Worm (Caenorhabditis elegans) whole organism, L4 larva: ENCODE results near the gene ghi-1.
A peak's percentile ranks its signal among the peaks of the same experiment; 100 is the strongest.

Experiments
- D1046.2 ChIP-seq: fragments of 200-800 bp; sonication (Bioruptor generic); IDR thresholded peaks from 2 replicates; pipeline ENCODE4 v1.3.6; 2022; ENCODE audit warnings: missing genetic modification characterization, missing compliant biosample characterization
- F10B5.3 ChIP-seq: sonication (generic microtip); optimal IDR thresholded peaks from 2 replicates; lab custom pipeline; 2016; ENCODE audit warnings: mild to moderate bottlenecking, missing genetic modification characterization, missing compliant biosample characterization
- F37D6.2 ChIP-seq: sonication (generic microtip); optimal IDR thresholded peaks from 2 replicates; lab custom pipeline; 2016; ENCODE audit warnings: mild to moderate bottlenecking, missing genetic modification characterization, missing compliant biosample characterization
- ZK337.2 ChIP-seq: fragments of 200-800 bp; sonication (Bioruptor generic); IDR thresholded peaks from 2 replicates; pipeline ENCODE4 v1.3.6; 2022; ENCODE audit warnings: missing genetic modification reagents, missing genetic modification characterization, missing compliant biosample characterization
- ZK546.5 ChIP-seq, 2 experiments: sonication (generic microtip); optimal IDR thresholded peaks; 2 replicates each; lab custom pipeline; 2017; ENCODE audit warnings: missing biosample characterization in 2 of 2, missing genetic modification characterization in 2 of 2
- aly-2 ChIP-seq: sonication (generic microtip); optimal IDR thresholded peaks from 2 replicates; lab custom pipeline; 2018; ENCODE audit warnings: missing biosample characterization, missing genetic modification characterization
- ama-1 ChIP-seq: fragments of 150-350 bp; optimal IDR thresholded peaks from 2 replicates; lab custom pipeline; 2014; ENCODE audit warnings: inconsistent platforms, mixed read lengths
- arid-1 ChIP-seq: fragments of 200-800 bp; sonication (Bioruptor generic); conservative IDR thresholded peaks from 2 replicates; pipeline ENCODE4 v1.3.6; 2022; ENCODE audit warnings: missing genetic modification reagents, missing genetic modification characterization, missing compliant biosample characterization
- attf-4 ChIP-seq: sonication (generic microtip); optimal IDR thresholded peaks from 3 replicates; lab custom pipeline; 2017; ENCODE audit warnings: missing biosample characterization, missing genetic modification characterization
- ceh-20 ChIP-seq: fragments of 200-800 bp; sonication (Bioruptor generic); IDR thresholded peaks from 2 replicates; pipeline ENCODE4 v1.3.6; 2022; ENCODE audit warnings: missing genetic modification reagents, missing genetic modification characterization, missing compliant biosample characterization
- ceh-28 ChIP-seq: fragments of 150-350 bp; optimal IDR thresholded peaks from 2 replicates; lab custom pipeline; 2014; ENCODE audit warnings: missing biosample characterization, missing genetic modification reagents, missing genetic modification characterization
- ceh-62 ChIP-seq: sonication (generic microtip); optimal IDR thresholded peaks from 2 replicates; lab custom pipeline; 2017; ENCODE audit warnings: missing biosample characterization, missing genetic modification characterization
- ceh-82 ChIP-seq: sonication (generic microtip); optimal IDR thresholded peaks from 2 replicates; lab custom pipeline; 2017; ENCODE audit warnings: missing biosample characterization, missing genetic modification characterization
- ces-1 ChIP-seq: fragments of 150-350 bp; sonication (generic microtip); optimal IDR thresholded peaks from 4 replicates; lab custom pipeline; 2014; ENCODE audit warnings: missing biosample characterization, missing genetic modification reagents, missing genetic modification characterization
- daf-12 ChIP-seq: fragments of 150-350 bp; optimal IDR thresholded peaks from 2 replicates; lab custom pipeline; 2014; ENCODE audit warnings: missing biosample characterization, missing genetic modification reagents, missing genetic modification characterization
- daf-19 ChIP-seq: fragments of 200-800 bp; sonication (Bioruptor generic); conservative IDR thresholded peaks from 2 replicates; pipeline ENCODE4 v1.3.6; 2022; ENCODE audit warnings: missing genetic modification characterization, missing compliant biosample characterization
- dmd-6 ChIP-seq: fragments of 200-800 bp; sonication (Bioruptor generic); IDR thresholded peaks from 2 replicates; pipeline ENCODE4 v1.3.6; 2022; ENCODE audit warnings: missing genetic modification reagents, missing genetic modification characterization, missing compliant biosample characterization
- dmd-8 ChIP-seq: fragments of 200-800 bp; sonication (Bioruptor generic); IDR thresholded peaks from 2 replicates; pipeline ENCODE4 v1.3.6; 2022; ENCODE audit warnings: missing genetic modification characterization, missing compliant biosample characterization
- dmd-9 ChIP-seq: fragments of 200-800 bp; sonication (Bioruptor generic); IDR thresholded peaks from 2 replicates; pipeline ENCODE4 v1.3.6; 2022; ENCODE audit warnings: missing genetic modification reagents, missing genetic modification characterization, missing compliant biosample characterization
- duxl-1 ChIP-seq: sonication (generic microtip); optimal IDR thresholded peaks from 2 replicates; lab custom pipeline; 2016; ENCODE audit warnings: mild to moderate bottlenecking, missing genetic modification characterization, moderate library complexity, missing compliant biosample characterization; ENCODE audit not compliant: poor library complexity
- egl-27 ChIP-seq: sonication (generic microtip); optimal IDR thresholded peaks from 3 replicates; lab custom pipeline; 2017; ENCODE audit warnings: missing biosample characterization, missing genetic modification reagents, missing genetic modification characterization
- fos-1 ChIP-seq: fragments of 150-350 bp; optimal IDR thresholded peaks from 2 replicates; lab custom pipeline; 2014; ENCODE audit warnings: missing biosample characterization, missing genetic modification characterization
- hlh-11 ChIP-seq: fragments of 200-800 bp; sonication (Bioruptor generic); optimal IDR thresholded peaks from 2 replicates; lab custom pipeline; 2018; ENCODE audit warnings: mild to moderate bottlenecking, missing genetic modification characterization, missing compliant biosample characterization
- hlh-30 ChIP-seq: sonication (generic microtip); optimal IDR thresholded peaks from 2 replicates; lab custom pipeline; 2017; ENCODE audit warnings: antibody characterized with exemption, mild to moderate bottlenecking, missing genetic modification characterization, missing compliant biosample characterization; ENCODE audit not compliant: insufficient read depth
- hmg-1.1 ChIP-seq: fragments of 200-800 bp; sonication (Bioruptor generic); IDR thresholded peaks from 2 replicates; pipeline ENCODE4 v1.3.6; 2022; ENCODE audit warnings: missing genetic modification reagents, missing genetic modification characterization, missing compliant biosample characterization
- lim-7 ChIP-seq: fragments of 200-800 bp; sonication (Bioruptor generic); IDR thresholded peaks from 2 replicates; pipeline ENCODE4 v1.3.6; 2022; ENCODE audit warnings: missing genetic modification characterization, missing compliant biosample characterization
- lin-1 ChIP-seq: fragments of 200-800 bp; sonication (Bioruptor generic); IDR thresholded peaks from 2 replicates; pipeline ENCODE4 v1.3.6; 2022; ENCODE audit warnings: missing genetic modification reagents, missing genetic modification characterization, missing compliant biosample characterization
- lir-3 ChIP-seq: sonication (generic microtip); optimal IDR thresholded peaks from 2 replicates; lab custom pipeline; 2016; ENCODE audit warnings: mild to moderate bottlenecking, missing genetic modification characterization, missing compliant biosample characterization
- mdl-1 ChIP-seq, 2 experiments: fragments of 150-350 bp in 1 of 2; sonication (generic microtip) in 1 of 2; optimal IDR thresholded peaks; 2 replicates each; lab custom pipeline; 2014 to 2017; ENCODE audit warnings: missing biosample characterization in 2 of 2, missing genetic modification characterization in 2 of 2
- mes-2 ChIP-seq: sonication (generic microtip); optimal IDR thresholded peaks from 2 replicates; lab custom pipeline; 2016; ENCODE audit warnings: missing genotype, mild to moderate bottlenecking, missing genetic modification characterization, missing compliant biosample characterization; ENCODE audit not compliant: poor library complexity, severe bottlenecking
- mxl-2 ChIP-seq: fragments of 200-800 bp; sonication (Bioruptor generic); conservative IDR thresholded peaks from 2 replicates; pipeline ENCODE4 v1.3.6; 2022; ENCODE audit warnings: missing genetic modification reagents, missing genetic modification characterization, missing compliant biosample characterization
- mxl-3 ChIP-seq: fragments of 200-800 bp; sonication (Bioruptor generic); optimal IDR thresholded peaks from 2 replicates; lab custom pipeline; 2018; ENCODE audit warnings: mild to moderate bottlenecking, missing genetic modification characterization, missing compliant biosample characterization
- nhr-10 ChIP-seq: fragments of 150-350 bp; optimal IDR thresholded peaks from 2 replicates; lab custom pipeline; 2014; ENCODE audit warnings: missing biosample characterization, missing genetic modification characterization
- nhr-237 ChIP-seq: sonication (generic microtip); optimal IDR thresholded peaks from 2 replicates; lab custom pipeline; 2017; ENCODE audit warnings: missing biosample characterization, missing genetic modification characterization
- nhr-77 ChIP-seq: fragments of 150-350 bp; optimal IDR thresholded peaks from 2 replicates; lab custom pipeline; 2014; ENCODE audit warnings: missing biosample characterization, missing genetic modification characterization
- pqm-1 ChIP-seq: sonication (generic microtip); optimal IDR thresholded peaks from 2 replicates; lab custom pipeline; 2017; ENCODE audit warnings: missing biosample characterization, missing genetic modification characterization
- saeg-2 ChIP-seq: fragments of 200-800 bp; sonication (Bioruptor generic); IDR thresholded peaks from 2 replicates; pipeline ENCODE4 v1.3.6; 2022; ENCODE audit warnings: missing genetic modification reagents, missing genetic modification characterization, missing compliant biosample characterization
- sdz-12 ChIP-seq: fragments of 200-800 bp; sonication (Bioruptor generic); optimal IDR thresholded peaks from 2 replicates; lab custom pipeline; 2018; ENCODE audit warnings: mild to moderate bottlenecking, missing genetic modification characterization, missing compliant biosample characterization
- snpc-1.2 ChIP-seq: fragments of 200-800 bp; sonication (Bioruptor generic); IDR thresholded peaks from 2 replicates; pipeline ENCODE4 v1.3.6; 2022; ENCODE audit warnings: missing genetic modification reagents, missing genetic modification characterization, missing compliant biosample characterization
- spr-1 ChIP-seq: sonication (generic microtip); optimal IDR thresholded peaks from 2 replicates; lab custom pipeline; 2016; ENCODE audit warnings: mild to moderate bottlenecking, missing genetic modification characterization, missing compliant biosample characterization
- spr-3 ChIP-seq: fragments of 200-800 bp; sonication (Bioruptor generic); optimal IDR thresholded peaks from 2 replicates; lab custom pipeline; 2018; ENCODE audit warnings: mild to moderate bottlenecking, missing genetic modification characterization, missing compliant biosample characterization
- tag-97 ChIP-seq: fragments of 200-800 bp; sonication (Bioruptor generic); IDR thresholded peaks from 2 replicates; pipeline ENCODE4 v1.3.6; 2022; ENCODE audit warnings: missing genetic modification characterization, missing compliant biosample characterization
- unc-130 ChIP-seq: sonication (generic microtip); optimal IDR thresholded peaks from 2 replicates; lab custom pipeline; 2016; ENCODE audit warnings: missing genetic modification reagents, missing genetic modification characterization, missing compliant biosample characterization
- unc-62 ChIP-seq, 3 experiments: fragments of 150-350 bp in 1 of 3; sonication (generic microtip); optimal IDR thresholded peaks in 2 of 3; peaks in 1 of 3; 1 replicate in 1 of 3; 2 replicates in 2 of 3; lab custom pipeline; 2014 to 2017; ENCODE audit warnings: missing biosample characterization in 3 of 3, missing genetic modification characterization in 3 of 3, missing genetic modification reagents in 3 of 3, missing genotype in 1 of 3
- vab-7 ChIP-seq: fragments of 200-800 bp; sonication (Bioruptor generic); IDR thresholded peaks from 2 replicates; pipeline ENCODE4 v1.3.6; 2022; ENCODE audit warnings: missing genetic modification reagents, missing genetic modification characterization, missing compliant biosample characterization
- zip-11 ChIP-seq: fragments of 200-800 bp; sonication (Bioruptor generic); IDR thresholded peaks from 2 replicates; pipeline ENCODE4 v1.3.6; 2022; ENCODE audit warnings: missing genetic modification characterization, missing compliant biosample characterization
- zip-2 ChIP-seq: fragments of 150-350 bp; optimal IDR thresholded peaks from 2 replicates; lab custom pipeline; 2014; ENCODE audit warnings: missing biosample characterization, missing genetic modification characterization
- ztf-7 ChIP-seq: fragments of 150-350 bp; optimal IDR thresholded peaks from 2 replicates; lab custom pipeline; 2014; ENCODE audit warnings: missing biosample characterization, missing genetic modification characterization

Gene ghi-1

ce11 chrII:11635745-11636161 lies 10.8 kb upstream of the ghi-1 start (continued):
- TF ChIP-seq snpc-1.2 (0 out of 2 replicates have a peak, but pooled peaks have one; percentile 28), F10B5.3 (no peak), ceh-20 (GFP tag; lab: Robert Waterston, UW) (0 out of 2 replicates have a peak, but pooled peaks have one; percentile 6), mxl-2 (GFP tag; lab: Robert Waterston, UW) (0 out of 2 replicates have a peak, but pooled peaks have one; percentile 57), pqm-1 (tag; lab: Kevin White, UChicago) (peak; percentile 25), ces-1 (GFP tag; lab: Kevin White, UChicago) (peak; percentile 14), dmd-8 (GFP tag; lab: Robert Waterston, UW) (no peak), sdz-12 (GFP tag; lab: Kevin White, UChicago) (no peak), ZK546.5 (tag; optimal IDR thresholded peaks at IDR 0.05; lab: Kevin White, UChicago) (no peak), ceh-82 (tag; lab: Kevin White, UChicago) (no peak), ama-1 (lab: Kevin White, UChicago) (peak; percentile 88), zip-11 (GFP tag; lab: Robert Waterston, UW) (no peak), dmd-9 (GFP tag; lab: Robert Waterston, UW) (peak; percentile 60; the same call in 1 of the 2 replicates), unc-130 (GFP tag; lab: Kevin White, UChicago) (no peak), fos-1 (tag; lab: Kevin White, UChicago) (peak; percentile 64), zip-2 (tag; lab: Kevin White, UChicago) (no peak), nhr-10 (tag; lab: Kevin White, UChicago) (peak; percentile 25), lim-7 (GFP tag; lab: Robert Waterston, UW) (0 out of 2 replicates have a peak, but pooled peaks have one; percentile 4), saeg-2 (GFP tag; lab: Robert Waterston, UW) (peak; percentile 45; the same call in 1 of the 2 replicates), dmd-6 (GFP tag; lab: Robert Waterston, UW) (peak; percentile 85), mxl-3 (GFP tag; lab: Kevin White, UChicago) (peak; percentile 78), D1046.2 (GFP tag; lab: Robert Waterston, UW) (no peak), nhr-237 (peak; percentile 9), ceh-28 (tag; lab: Kevin White, UChicago) (peak; percentile 72), lir-3 (tag; lab: Kevin White, UChicago) (no peak), nhr-77 (tag; lab: Kevin White, UChicago) (peak; percentile 90)
- TF ChIP-seq, all 104 proteins: peak for 54

DNA sequence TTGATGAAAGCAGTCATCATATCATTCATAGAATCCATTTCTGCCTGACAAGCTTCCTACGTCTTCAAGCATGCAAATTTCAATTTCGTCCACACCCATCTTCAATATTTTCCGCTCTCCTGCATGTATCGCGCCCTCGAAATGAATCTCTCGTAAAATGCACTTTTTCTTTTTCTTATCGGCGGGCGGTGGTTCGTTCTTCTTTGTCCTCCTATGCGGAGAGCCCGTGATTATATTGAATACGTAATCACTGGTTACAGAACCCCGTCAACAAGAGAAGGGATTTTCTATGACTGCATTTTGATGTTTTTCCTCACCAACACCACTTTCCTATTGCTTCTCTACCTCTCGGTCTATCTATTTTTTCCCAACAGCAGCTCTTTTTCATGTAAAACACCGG lies 9.9 kb upstream of the ghi-1 start:
- TF ChIP-seq mes-2 (peak; percentile 24), spr-3 (GFP tag; lab: Kevin White, UChicago) (no peak), ceh-82 (tag; lab: Kevin White, UChicago) (no peak), lin-1 (GFP tag; lab: Robert Waterston, UW) (no peak), unc-130 (GFP tag; lab: Kevin White, UChicago) (no peak), F37D6.2 (tag; lab: Kevin White, UChicago) (no peak), hmg-1.1 (GFP tag; lab: Robert Waterston, UW) (no peak), ama-1 (lab: Kevin White, UChicago) (peak; percentile 46), tag-97 (no peak), arid-1 (GFP tag; lab: Robert Waterston, UW) (no peak; the same call in 1 of the 2 replicates), saeg-2 (GFP tag; lab: Robert Waterston, UW) (no peak), egl-27 (no peak), mdl-1 (tag; optimal IDR thresholded peaks at IDR 0.05; lab: Kevin White, UChicago) (no peak), ZK337.2 (GFP tag; lab: Robert Waterston, UW) (no peak), nhr-77 (tag; lab: Kevin White, UChicago) (no peak), ces-1 (GFP tag; lab: Kevin White, UChicago) (no peak), daf-12 (tag; lab: Kevin White, UChicago) (no peak), fos-1 (tag; lab: Kevin White, UChicago) (no peak), ztf-7 (tag; lab: Kevin White, UChicago) (no peak), hlh-11 (tag; lab: Kevin White, UChicago) (peak; percentile 36), dmd-6 (GFP tag; lab: Robert Waterston, UW) (no peak), lir-3 (tag; lab: Kevin White, UChicago) (no peak), vab-7 (GFP tag; lab: Robert Waterston, UW) (no peak), unc-62 (GFP tag; optimal IDR thresholded peaks at IDR 0.05 in 1 of 2; lab: Kevin White, UChicago) (peak in 1 of 2 experiments; percentile 25), unc-62 (tag; optimal IDR thresholded peaks at IDR 0.05; lab: Kevin White, UChicago) (no peak), ceh-62 (tag; lab: Kevin White, UChicago) (no peak), daf-19 (GFP tag; lab: Robert Waterston, UW) (0 out of 2 replicates have a peak, but pooled peaks have one; percentile 14), attf-4 (tag; lab: Kevin White, UChicago) (no peak), hlh-30 (tag; lab: Kevin White, UChicago) (no peak), nhr-10 (tag; lab: Kevin White, UChicago) (no peak), duxl-1 (tag; lab: Kevin White, UChicago) (no peak), spr-1 (tag; lab: Kevin White, UChicago) (no peak), aly-2 (tag; lab: Kevin White, UChicago) (no peak)
